Fruit fly (Drosophila melanogaster): Measurements from ENCODE around the gene brv3.

dm6 chrX:2647472-2647883, 23.1 kb upstream of the brv3 start:
- TF ChIP-seq br (GFP tag; optimal IDR thresholded peaks at IDR 0.05): peak; percentile 83
- peak; percentile 87 for TF ChIP-seq ey (GFP tag; optimal IDR thresholded peaks at IDR 0.05)
- TF ChIP-seq Mio (GFP tag; optimal IDR thresholded peaks at IDR 0.05): no peak
- no peak for TF ChIP-seq pan (optimal IDR thresholded peaks at IDR 0.05)
- no peak for TF ChIP-seq N (GFP tag; optimal IDR thresholded peaks at IDR 0.05)
- TF ChIP-seq Dif (GFP tag; optimal IDR thresholded peaks at IDR 0.05; ENCODE audit: partially characterized antibody): no peak
- TF ChIP-seq CrebA (GFP tag; optimal IDR thresholded peaks at IDR 0.05; ENCODE audit: borderline replicate concordance): peak; percentile 6
- peak; percentile 87 for TF ChIP-seq h (GFP tag; optimal IDR thresholded peaks at IDR 0.05)
- TF ChIP-seq Myc (optimal IDR thresholded peaks at IDR 0.05): no peak
- TF ChIP-seq jim (GFP tag; optimal IDR thresholded peaks at IDR 0.05): no peak
- peak; percentile 83 for TF ChIP-seq Sp1 (GFP tag; optimal IDR thresholded peaks at IDR 0.05)
- TF ChIP-seq dl (GFP tag; optimal IDR thresholded peaks at IDR 0.05; ENCODE audit: insufficient read depth in 1 of 2, partially characterized antibody in 2 of 2): no peak
- TF ChIP-seq OdsH (GFP tag; optimal IDR thresholded peaks at IDR 0.05): peak; percentile 83

All from whole organism, wandering third instar larva.